Fruit fly (Drosophila melanogaster): Measurements from ENCODE around the gene Dh44.

DNA sequence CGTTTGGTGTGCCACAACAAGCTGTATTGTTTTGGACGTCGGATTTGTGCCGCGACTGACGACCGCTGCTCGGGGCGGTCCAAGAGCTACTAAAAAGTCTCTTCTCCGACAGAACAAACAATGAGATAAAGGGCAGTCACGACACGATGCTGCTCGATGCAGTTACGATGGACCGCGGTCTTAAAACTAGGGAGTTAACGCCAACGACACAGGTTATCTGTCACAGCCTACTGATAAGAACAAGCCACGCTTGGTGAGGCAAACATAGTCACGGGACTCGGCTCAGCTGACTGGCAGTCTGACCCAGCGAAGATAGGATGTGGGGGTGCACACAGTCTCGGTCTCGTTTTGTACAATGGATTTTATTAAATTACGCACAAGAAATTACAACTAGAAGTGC is 46.1 kb downstream of the Dh44 start, which contains the start of gene CG9444:
- TF ChIP-seq Mnt (GFP tag; optimal IDR thresholded peaks at IDR 0.05) (no peak), CG7101 (tag; optimal IDR thresholded peaks at IDR 0.05) (no peak), Clk (GFP tag; optimal IDR thresholded peaks at IDR 0.05) (no peak)
